Fruit fly (Drosophila melanogaster): ENCODE data around the gene Npc2b.

DNA sequence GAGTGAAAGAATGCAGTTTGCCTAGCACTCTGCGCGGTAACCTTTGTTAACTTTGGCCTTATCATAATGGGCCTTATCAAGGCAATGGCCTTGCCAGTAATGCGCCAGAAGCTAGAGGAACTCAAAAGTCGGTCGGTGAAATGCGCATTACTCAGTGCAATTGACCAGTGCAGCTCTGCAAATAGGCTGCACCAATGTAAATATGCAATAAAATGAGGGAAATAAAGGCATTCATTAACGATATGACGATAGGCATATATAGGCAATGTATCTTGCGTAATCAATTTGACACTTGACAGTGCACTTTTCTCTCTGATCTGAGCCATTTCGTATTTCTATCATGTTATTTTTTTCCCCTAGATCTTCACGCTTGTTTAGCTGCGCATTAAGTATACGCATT, 19.2 kb upstream of the Npc2b start:
- TF ChIP-seq gl (tag; optimal IDR thresholded peaks at IDR 0.05) (peak; percentile 23), CG13204 (GFP tag; optimal IDR thresholded peaks at IDR 0.05) (no peak), CG4496 (GFP tag; IDR thresholded peaks at IDR 0.05) (no peak), D1 (tag; optimal IDR thresholded peaks at IDR 0.05) (no peak), CG12605 (GFP tag; IDR thresholded peaks at IDR 0.05) (no peak), Ets98B (GFP tag; IDR thresholded peaks at IDR 0.05) (no peak), Snoo (tag; optimal IDR thresholded peaks at IDR 0.05) (no peak)
